Fruit fly (Drosophila melanogaster): ENCODE measurements around the gene Zmynd10.

- TF ChIP-seq CG2120 (GFP tag; optimal IDR thresholded peaks at IDR 0.05): no peak
- TF ChIP-seq BtbVII (GFP tag; optimal IDR thresholded peaks at IDR 0.05): no peak
- no peak for TF ChIP-seq ftz-f1 (GFP tag; optimal IDR thresholded peaks at IDR 0.05)
- no peak for TF ChIP-seq CG3995 (GFP tag; optimal IDR thresholded peaks at IDR 0.05)
- no peak for TF ChIP-seq CG8388 (GFP tag; optimal IDR thresholded peaks at IDR 0.05)
- TF ChIP-seq Tbp (GFP tag; optimal IDR thresholded peaks at IDR 0.05): no peak
These were observed 635 bp upstream of the Zmynd10 start for dm6 chr3L:13026872-13027271.
